Worm (Caenorhabditis elegans): ENCODE data around the gene grd-7.

The grd-7 gene

DNA sequence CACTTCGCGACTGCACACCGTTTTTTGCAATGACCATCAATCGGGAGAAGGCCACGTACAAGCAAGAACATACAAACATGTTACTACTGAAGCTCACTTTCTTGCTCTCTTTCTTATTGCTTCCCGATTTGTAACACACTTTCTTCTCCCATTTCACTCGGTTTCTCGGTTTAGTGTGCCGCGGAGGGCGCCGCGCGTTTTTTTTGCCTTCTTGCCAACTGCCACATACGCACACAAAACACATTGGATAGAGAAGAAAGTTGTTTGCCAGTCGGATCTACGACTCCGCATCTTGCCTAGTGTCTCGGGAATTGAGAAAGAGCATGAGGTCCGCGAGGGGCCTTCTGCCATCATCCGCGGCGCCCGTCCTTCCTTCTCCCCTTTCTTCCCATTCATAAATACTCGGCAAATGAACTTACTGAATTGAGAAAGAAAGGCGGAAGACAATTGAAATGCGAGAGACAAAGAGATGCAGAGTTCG is 34.5 kb downstream of the grd-7 start:
- TF ChIP-seq madf-10 (tag; optimal IDR thresholded peaks at IDR 0.05): peak; percentile 48
- TF ChIP-seq lin-35 (GFP tag; optimal IDR thresholded peaks at IDR 0.05): peak in 1 of 3 experiments; percentile 26
- TF ChIP-seq dox-1 (GFP tag; IDR thresholded peaks at IDR 0.05): peak; percentile 44; the same call in 1 of the 2 replicates
- no peak for TF ChIP-seq Y53G8AR.9 (GFP tag; conservative IDR thresholded peaks at IDR 0.05)
- TF ChIP-seq B0035.1 (tag; optimal IDR thresholded peaks at IDR 0.05): no peak
- no peak for TF ChIP-seq nhr-179 (tag; optimal IDR thresholded peaks at IDR 0.05)
- no peak for TF ChIP-seq hsf-1 (GFP tag; IDR thresholded peaks at IDR 0.05)
- no peak for TF ChIP-seq Y53F4B.3 (GFP tag; IDR thresholded peaks at IDR 0.05)
- TF ChIP-seq K12H6.12 (tag; optimal IDR thresholded peaks at IDR 0.05): peak; percentile 86
- no peak for TF ChIP-seq efl-1 (GFP tag; optimal IDR thresholded peaks at IDR 0.05)
- 0 out of 2 replicates have a peak, but pooled peaks have one; percentile 29 for TF ChIP-seq K11D2.4 (GFP tag; IDR thresholded peaks at IDR 0.05)
- TF ChIP-seq somi-1 (GFP tag; optimal IDR thresholded peaks at IDR 0.05): peak; percentile 2
- TF ChIP-seq zfh-2 (GFP tag; conservative IDR thresholded peaks at IDR 0.05): peak; percentile 93
- no peak for TF ChIP-seq ets-4 (GFP tag; optimal IDR thresholded peaks at IDR 0.05)
- 0 out of 2 replicates have a peak, but pooled peaks have one; percentile 10 for TF ChIP-seq nhr-120 (GFP tag; IDR thresholded peaks at IDR 0.05)
- peak; percentile 84 for TF ChIP-seq nhr-80 (tag; optimal IDR thresholded peaks at IDR 0.05)
- no peak for TF ChIP-seq C17E4.6 (GFP tag; IDR thresholded peaks at IDR 0.05)
- peak in 1 of 2 experiments; percentile 18 for TF ChIP-seq let-607 (tag; optimal IDR thresholded peaks at IDR 0.05)
- no peak for TF ChIP-seq cebp-1 (GFP tag; IDR thresholded peaks at IDR 0.05)
- peak; percentile 69 for TF ChIP-seq cebp-1 (tag; optimal IDR thresholded peaks at IDR 0.05)
- no peak for TF ChIP-seq ccch-3 (GFP tag; optimal IDR thresholded peaks at IDR 0.05)
- TF ChIP-seq unc-62 (GFP tag; optimal IDR thresholded peaks at IDR 0.05): no peak
- no peak for TF ChIP-seq die-1 (tag; optimal IDR thresholded peaks at IDR 0.05)
- no peak for TF ChIP-seq D2030.7 (GFP tag; IDR thresholded peaks at IDR 0.05)
- TF ChIP-seq ceh-40 (GFP tag; IDR thresholded peaks at IDR 0.05): no peak
- TF ChIP-seq B0019.2 (GFP tag; conservative IDR thresholded peaks at IDR 0.05): no peak
- no peak for TF ChIP-seq chd-7 (tag; optimal IDR thresholded peaks at IDR 0.05)
- no peak for TF ChIP-seq bed-2 (GFP tag; IDR thresholded peaks at IDR 0.05)
- no peak for TF ChIP-seq F55B11.4 (tag; optimal IDR thresholded peaks at IDR 0.05; ENCODE audit: borderline replicate concordance, insufficient read depth)
- no peak for TF ChIP-seq zim-3 (tag; optimal IDR thresholded peaks at IDR 0.05)
- TF ChIP-seq madf-6 (GFP tag; IDR thresholded peaks at IDR 0.05): no peak
- TF ChIP-seq F57C9.4 (tag; optimal IDR thresholded peaks at IDR 0.05): no peak
- TF ChIP-seq B0336.3 (GFP tag; IDR thresholded peaks at IDR 0.05): peak; percentile 40; the same call in 1 of the 2 replicates
- no peak for TF ChIP-seq let-526 (GFP tag; IDR thresholded peaks at IDR 0.05)
- TF ChIP-seq F33H1.4 (GFP tag; IDR thresholded peaks at IDR 0.05): no peak
- TF ChIP-seq snpc-1.1 (tag; optimal IDR thresholded peaks at IDR 0.05; ENCODE audit: insufficient read depth): no peak
- no peak for TF ChIP-seq C06A6.2 (GFP tag; conservative IDR thresholded peaks at IDR 0.05)
- no peak for TF ChIP-seq T26A5.8 (tag; optimal IDR thresholded peaks at IDR 0.05)
- no peak for TF ChIP-seq bed-1 (GFP tag; IDR thresholded peaks at IDR 0.05)
- no peak for TF ChIP-seq T07F8.4 (tag; optimal IDR thresholded peaks at IDR 0.05)
- peak; percentile 38 for TF ChIP-seq lin-40 (tag; optimal IDR thresholded peaks at IDR 0.05)
- TF ChIP-seq ztf-18 (tag; optimal IDR thresholded peaks at IDR 0.05): no peak
- TF ChIP-seq madf-3 (GFP tag; IDR thresholded peaks at IDR 0.05): 0 out of 2 replicates have a peak, but pooled peaks have one; percentile 32
